Worm (Caenorhabditis elegans) whole organism, midembryonic: Measurements from ENCODE around the gene efn-2.

Experiments used
- T22C8.4 ChIP-seq: fragments of 200-800 bp; sonication (Bioruptor generic); IDR thresholded peaks from 2 replicates; pipeline ENCODE4 v1.3.6; 2022; ENCODE audit warnings: missing genetic modification characterization, missing compliant biosample characterization
- cog-1 ChIP-seq: sonication (generic microtip); optimal IDR thresholded peaks from 2 replicates; lab custom pipeline; 2016; ENCODE audit warnings: missing genetic modification characterization, missing compliant biosample characterization
- flt-1 ChIP-seq: fragments of 200-800 bp; sonication (Bioruptor generic); IDR thresholded peaks from 2 replicates; pipeline ENCODE4 v1.3.6; 2022; ENCODE audit warnings: missing genetic modification characterization, missing compliant biosample characterization
- klf-2 ChIP-seq: fragments of 200-800 bp; sonication (Bioruptor generic); conservative IDR thresholded peaks from 2 replicates; pipeline ENCODE4 v1.3.6; 2022; ENCODE audit warnings: missing genetic modification reagents, missing genetic modification characterization, missing compliant biosample characterization
- med-1 ChIP-seq: sonication (generic microtip); optimal IDR thresholded peaks from 2 replicates; lab custom pipeline; 2017; ENCODE audit warnings: missing genetic modification characterization, mild to moderate bottlenecking, missing compliant biosample characterization, antibody characterized with exemption, missing genetic modification reagents; ENCODE audit not compliant: insufficient read depth
- ref-1 ChIP-seq: fragments of 200-800 bp; sonication (Bioruptor generic); conservative IDR thresholded peaks from 2 replicates; pipeline ENCODE4 v1.3.6; 2022; ENCODE audit warnings: missing genetic modification reagents, missing genetic modification characterization, missing compliant biosample characterization
- tab-1 ChIP-seq: fragments of 200-800 bp; sonication (Bioruptor generic); IDR thresholded peaks from 2 replicates; pipeline ENCODE4 v1.3.6; 2022; ENCODE audit warnings: missing genetic modification characterization, missing compliant biosample characterization
- ztf-23 ChIP-seq: fragments of 200-800 bp; sonication (Bioruptor generic); IDR thresholded peaks from 2 replicates; pipeline ENCODE4 v1.3.6; 2022; ENCODE audit warnings: missing genetic modification reagents, missing genetic modification characterization, missing compliant biosample characterization
- ztf-29 ChIP-seq: fragments of 200-800 bp; sonication (Bioruptor generic); IDR thresholded peaks from 2 replicates; pipeline ENCODE4 v1.3.6; 2022; ENCODE audit warnings: missing genetic modification reagents, missing genetic modification characterization, missing compliant biosample characterization

Gene efn-2

ce11 chrIV:10608275-10608674, 32.1 kb downstream of the efn-2 start, which contains the start of gene R09H10.6:
R09H10.6 (plus strand) TSS chrIV:10608575.
- no peak for TF ChIP-seq T22C8.4 (GFP tag; lab: Robert Waterston, UW)
- no peak for TF ChIP-seq ref-1 (GFP tag; lab: Robert Waterston, UW)
- TF ChIP-seq tab-1 (GFP tag; lab: Robert Waterston, UW), result no peak
- TF ChIP-seq ztf-29 (GFP tag; lab: Robert Waterston, UW), result no peak
- no peak for TF ChIP-seq flt-1 (GFP tag; lab: Robert Waterston, UW)
- TF ChIP-seq cog-1 (tag; lab: Kevin White, UChicago), result no peak
- no peak for TF ChIP-seq ztf-23 (GFP tag; lab: Robert Waterston, UW)
- TF ChIP-seq klf-2, result no peak
- TF ChIP-seq med-1 (GFP tag; lab: Kevin White, UChicago), result no peak

ce11 chrIV:10609920-10610319, 33.8 kb downstream of the efn-2 start:
- no peak for TF ChIP-seq ztf-23 (GFP tag; lab: Robert Waterston, UW)
- TF ChIP-seq flt-1 (GFP tag; lab: Robert Waterston, UW), result no peak

ce11 chrIV:10612281-10612680, 36.1 kb downstream of the efn-2 start:
- TF ChIP-seq flt-1 (GFP tag; lab: Robert Waterston, UW) (no peak), ztf-23 (GFP tag; lab: Robert Waterston, UW) (no peak), med-1 (GFP tag; lab: Kevin White, UChicago) (no peak), klf-2 (no peak), cog-1 (tag; lab: Kevin White, UChicago) (no peak), tab-1 (GFP tag; lab: Robert Waterston, UW) (no peak), ztf-29 (GFP tag; lab: Robert Waterston, UW) (no peak), T22C8.4 (GFP tag; lab: Robert Waterston, UW) (no peak), ref-1 (GFP tag; lab: Robert Waterston, UW) (no peak)

ce11 chrIV:10614918-10615477, 38.8 kb downstream of the efn-2 start, which contains the start of gene ptr-14:
ptr-14 (plus strand) TSS chrIV:10615427.
- TF ChIP-seq tab-1 (GFP tag; lab: Robert Waterston, UW), result no peak
- no peak for TF ChIP-seq ztf-29 (GFP tag; lab: Robert Waterston, UW)
- no peak for TF ChIP-seq flt-1 (GFP tag; lab: Robert Waterston, UW)
- TF ChIP-seq T22C8.4 (GFP tag; lab: Robert Waterston, UW), result no peak
- no peak for TF ChIP-seq cog-1 (tag; lab: Kevin White, UChicago)
- TF ChIP-seq med-1 (GFP tag; lab: Kevin White, UChicago), result no peak
- no peak for TF ChIP-seq klf-2
- TF ChIP-seq ref-1 (GFP tag; lab: Robert Waterston, UW), result no peak
- TF ChIP-seq ztf-23 (GFP tag; lab: Robert Waterston, UW), result no peak

- TF ChIP-seq tab-1 (GFP tag; lab: Robert Waterston, UW) (no peak), flt-1 (GFP tag; lab: Robert Waterston, UW) (no peak), T22C8.4 (GFP tag; lab: Robert Waterston, UW) (no peak), med-1 (GFP tag; lab: Kevin White, UChicago) (no peak), ztf-23 (GFP tag; lab: Robert Waterston, UW) (no peak), ref-1 (GFP tag; lab: Robert Waterston, UW) (no peak), ztf-29 (GFP tag; lab: Robert Waterston, UW) (no peak), cog-1 (tag; lab: Kevin White, UChicago) (no peak), klf-2 (no peak)
Observed at ce11 chrIV:10616366-10616765, 40.2 kb downstream of the efn-2 start.

- no peak for TF ChIP-seq T22C8.4 (GFP tag; lab: Robert Waterston, UW)
- no peak for TF ChIP-seq ztf-23 (GFP tag; lab: Robert Waterston, UW)
Observed at ce11 chrIV:10617099-10617498, 40.9 kb downstream of the efn-2 start.

ce11 chrIV:10620811-10621210, 44.7 kb downstream of the efn-2 start, which contains the start of gene R09H10.7:
R09H10.7 (plus strand) TSS chrIV:10621111.
- TF ChIP-seq T22C8.4 (GFP tag; lab: Robert Waterston, UW), result no peak
- TF ChIP-seq med-1 (GFP tag; lab: Kevin White, UChicago), result no peak
- no peak for TF ChIP-seq ztf-29 (GFP tag; lab: Robert Waterston, UW)
- no peak for TF ChIP-seq cog-1 (tag; lab: Kevin White, UChicago)
- TF ChIP-seq tab-1 (GFP tag; lab: Robert Waterston, UW), result no peak
- TF ChIP-seq ref-1 (GFP tag; lab: Robert Waterston, UW), result no peak
- TF ChIP-seq ztf-23 (GFP tag; lab: Robert Waterston, UW), result no peak
- no peak for TF ChIP-seq klf-2
- TF ChIP-seq flt-1 (GFP tag; lab: Robert Waterston, UW), result no peak
